ENCODE assay signal across 1 fruit fly cellular context in genomic region chrX:3363676-3364075, dm6.
TF ChIP-seq lines count a peak whose summit lies in the region.

No protein-coding gene starts in this region.

TF ChIP-seq in whole organism, embryonic, 481 proteins besides CTCF, POLR2A, EP300 and RAD21 (continued from another document and continues in another):
- TF ChIP-seq CG1233 (GFP tag; optimal IDR thresholded peaks at IDR 0.05; lab: Kevin White, UChicago) (peak; percentile 45), Ets65A (GFP tag; lab: Kevin White, UChicago) (peak; percentile 96), CG4282 (GFP tag; optimal IDR thresholded peaks at IDR 0.05; lab: Kevin White, UChicago) (peak; percentile 33), nom (GFP tag; optimal IDR thresholded peaks at IDR 0.05; lab: Kevin White, UChicago) (no peak), Bgb (GFP tag; IDR thresholded peaks at IDR 0.05; lab: Robert Waterston, UW; ENCODE audit: partially characterized antibody) (no peak), toy (GFP tag; IDR thresholded peaks at IDR 0.05; lab: Robert Waterston, UW) (peak; percentile 75), B-H1 (GFP tag; IDR thresholded peaks at IDR 0.05; lab: Robert Waterston, UW) (no peak), Nf-YA (GFP tag; IDR thresholded peaks at IDR 0.05; lab: Robert Waterston, UW) (no peak), klu (GFP tag; IDR thresholded peaks at IDR 0.05; lab: Robert Waterston, UW) (peak; percentile 68), schlank (tag; optimal IDR thresholded peaks at IDR 0.05; lab: Kevin White, UChicago) (peak; percentile 81), pfk (GFP tag; optimal IDR thresholded peaks at IDR 0.05; lab: Kevin White, UChicago) (no peak), CG31441 (GFP tag; IDR thresholded peaks at IDR 0.05; lab: Robert Waterston, UW) (peak; percentile 40; the same call in 1 of the 2 replicates), bab2 (GFP tag; optimal IDR thresholded peaks at IDR 0.05; lab: Kevin White, UChicago) (peak; percentile 63), emc (GFP tag; optimal IDR thresholded peaks at IDR 0.05; lab: Kevin White, UChicago) (peak; percentile 63), eve (GFP tag; optimal IDR thresholded peaks at IDR 0.05; lab: Kevin White, UChicago) (no peak), esg (GFP tag; conservative IDR thresholded peaks at IDR 0.05; lab: Robert Waterston, UW) (0 out of 2 replicates have a peak, but pooled peaks have one; percentile 31), crol (GFP tag; IDR thresholded peaks at IDR 0.05; lab: Robert Waterston, UW) (peak; percentile 25; the same call in 1 of the 2 replicates), dysf (GFP tag; IDR thresholded peaks at IDR 0.05; lab: Robert Waterston, UW) (peak; percentile 80; the same call in 2 of the 3 replicates), CG34376 (GFP tag; optimal IDR thresholded peaks at IDR 0.05; lab: Kevin White, UChicago) (peak; percentile 1), oc (tag; optimal IDR thresholded peaks at IDR 0.05; lab: Kevin White, UChicago) (no peak), sens (GFP tag; lab: Kevin White, UChicago) (peak; percentile 91), CG7987 (GFP tag; optimal IDR thresholded peaks at IDR 0.05; lab: Kevin White, UChicago) (peak; percentile 6), CG2199 (GFP tag; IDR thresholded peaks at IDR 0.05; lab: Robert Waterston, UW) (no peak), al (GFP tag; IDR thresholded peaks at IDR 0.05; lab: Robert Waterston, UW) (peak; percentile 92), br (optimal IDR thresholded peaks at IDR 0.05; lab: Kevin White, UChicago) (no peak), luna (GFP tag; optimal IDR thresholded peaks at IDR 0.05; lab: Kevin White, UChicago) (peak; percentile 51), CG15269 (tag; optimal IDR thresholded peaks at IDR 0.05; lab: Kevin White, UChicago) (peak; percentile 27), D (optimal IDR thresholded peaks at IDR 0.05; lab: Kevin White, UChicago) (no peak), D (GFP tag; optimal IDR thresholded peaks at IDR 0.05; lab: Kevin White, UChicago) (no peak), CG4707 (GFP tag; optimal IDR thresholded peaks at IDR 0.05; lab: Kevin White, UChicago) (no peak), Bteb2 (GFP tag; optimal IDR thresholded peaks at IDR 0.05; lab: Kevin White, UChicago) (peak; percentile 68), Usf (GFP tag; optimal IDR thresholded peaks at IDR 0.05; lab: Kevin White, UChicago) (peak; percentile 40), CG2678 (tag; optimal IDR thresholded peaks at IDR 0.05; lab: Kevin White, UChicago) (peak; percentile 75), CG14710 (tag; optimal IDR thresholded peaks at IDR 0.05; lab: Kevin White, UChicago) (peak; percentile 18), CG13624 (GFP tag; optimal IDR thresholded peaks at IDR 0.05; lab: Kevin White, UChicago) (peak; percentile 84), PHDP (tag; optimal IDR thresholded peaks at IDR 0.05; lab: Kevin White, UChicago) (peak; percentile 68), cas (GFP tag; IDR thresholded peaks at IDR 0.05; lab: Robert Waterston, UW) (peak; percentile 59; the same call in 1 of the 2 replicates), CG2120 (GFP tag; optimal IDR thresholded peaks at IDR 0.05; lab: Kevin White, UChicago) (peak; percentile 93), CG10366 (GFP tag; IDR thresholded peaks at IDR 0.05; lab: Robert Waterston, UW) (peak; percentile 58), CG31365 (tag; optimal IDR thresholded peaks at IDR 0.05; lab: Kevin White, UChicago) (peak; percentile 44), CG1603 (tag; optimal IDR thresholded peaks at IDR 0.05; lab: Kevin White, UChicago) (peak; percentile 62), Jarid2 (GFP tag; optimal IDR thresholded peaks at IDR 0.05; lab: Kevin White, UChicago) (peak; percentile 20), CG3726 (GFP tag; IDR thresholded peaks at IDR 0.05; lab: Robert Waterston, UW) (0 out of 3 replicates have a peak, but pooled peaks have one; percentile 60), Med (GFP tag; lab: Kevin White, UChicago) (peak; percentile 98), onecut (GFP tag; IDR thresholded peaks at IDR 0.05; lab: Robert Waterston, UW) (0 out of 2 replicates have a peak, but pooled peaks have one; percentile 12), CG12236 (GFP tag; optimal IDR thresholded peaks at IDR 0.05; lab: Kevin White, UChicago) (no peak), CG17802 (tag; optimal IDR thresholded peaks at IDR 0.05; lab: Kevin White, UChicago) (no peak), CG14441 (GFP tag; IDR thresholded peaks at IDR 0.05; lab: Robert Waterston, UW) (peak; percentile 46; the same call in 1 of the 2 replicates), CG31224 (GFP tag; IDR thresholded peaks at IDR 0.05; lab: Robert Waterston, UW) (peak; percentile 88), CG34224 (GFP tag; IDR thresholded peaks at IDR 0.05; lab: Robert Waterston, UW; ENCODE audit: partially characterized antibody) (no peak), CG1647 (GFP tag; optimal IDR thresholded peaks at IDR 0.05; lab: Kevin White, UChicago) (peak; percentile 66), CG12769 (tag; optimal IDR thresholded peaks at IDR 0.05; lab: Kevin White, UChicago) (peak; percentile 91), B-H2 (GFP tag; optimal IDR thresholded peaks at IDR 0.05; lab: Kevin White, UChicago) (peak; percentile 36), Trl (optimal IDR thresholded peaks at IDR 0.05; lab: Kevin White, UChicago) (no peak), Trl (GFP tag; optimal IDR thresholded peaks at IDR 0.05; lab: Kevin White, UChicago) (peak; percentile 81), ERR (GFP tag; optimal IDR thresholded peaks at IDR 0.05; lab: Kevin White, UChicago) (peak; percentile 68), NfI (GFP tag; optimal IDR thresholded peaks at IDR 0.05; lab: Kevin White, UChicago) (peak; percentile 58), CG15514 (GFP tag; optimal IDR thresholded peaks at IDR 0.05; lab: Kevin White, UChicago) (peak; percentile 62), gro (GFP tag; optimal IDR thresholded peaks at IDR 0.05; lab: Kevin White, UChicago) (peak; percentile 94), pho (GFP tag; optimal IDR thresholded peaks at IDR 0.05; lab: Kevin White, UChicago) (peak; percentile 85), CG6854 (GFP tag; optimal IDR thresholded peaks at IDR 0.05; lab: Kevin White, UChicago) (peak; percentile 56), Hmx (GFP tag; optimal IDR thresholded peaks at IDR 0.05; lab: Kevin White, UChicago) (no peak), CG8089 (GFP tag; optimal IDR thresholded peaks at IDR 0.05; lab: Kevin White, UChicago) (peak; percentile 36), CG12659 (GFP tag; optimal IDR thresholded peaks at IDR 0.05; lab: Kevin White, UChicago) (peak; percentile 44), amos (GFP tag; IDR thresholded peaks at IDR 0.05; lab: Robert Waterston, UW; ENCODE audit: partially characterized antibody) (no peak), CG7786 (GFP tag; optimal IDR thresholded peaks at IDR 0.05; lab: Kevin White, UChicago) (peak; percentile 74), CG7928 (GFP tag; optimal IDR thresholded peaks at IDR 0.05; lab: Kevin White, UChicago) (peak; percentile 34), CG12071 (GFP tag; optimal IDR thresholded peaks at IDR 0.05; lab: Kevin White, UChicago) (peak; percentile 66), HmgZ (tag; optimal IDR thresholded peaks at IDR 0.05; lab: Kevin White, UChicago) (peak; percentile 51), tll (GFP tag; optimal IDR thresholded peaks at IDR 0.05; lab: Kevin White, UChicago) (no peak), CG11504 (tag; optimal IDR thresholded peaks at IDR 0.05; lab: Kevin White, UChicago) (peak; percentile 40), CG4730 (GFP tag; IDR thresholded peaks at IDR 0.05; lab: Robert Waterston, UW) (peak; percentile 34; the same call in 1 of the 2 replicates), Mad (GFP tag; optimal IDR thresholded peaks at IDR 0.05; lab: Kevin White, UChicago) (peak; percentile 36), wor (GFP tag; IDR thresholded peaks at IDR 0.05; lab: Robert Waterston, UW) (no peak), CG12391 (tag; optimal IDR thresholded peaks at IDR 0.05; lab: Kevin White, UChicago) (peak; percentile 45), CG10209 (GFP tag; optimal IDR thresholded peaks at IDR 0.05; lab: Kevin White, UChicago) (peak; percentile 69), CG17568 (GFP tag; optimal IDR thresholded peaks at IDR 0.05; lab: Kevin White, UChicago) (peak; percentile 1), trh (GFP tag; optimal IDR thresholded peaks at IDR 0.05; lab: Kevin White, UChicago) (no peak), HLH3B (GFP tag; IDR thresholded peaks at IDR 0.05; lab: Robert Waterston, UW) (0 out of 2 replicates have a peak, but pooled peaks have one; percentile 46), CG10321 (GFP tag; IDR thresholded peaks at IDR 0.05; lab: Robert Waterston, UW) (no peak), Max (GFP tag; optimal IDR thresholded peaks at IDR 0.05; lab: Kevin White, UChicago) (peak; percentile 61), wdn (GFP tag; IDR thresholded peaks at IDR 0.05; lab: Robert Waterston, UW) (peak; percentile 92), NC2β (GFP tag; optimal IDR thresholded peaks at IDR 0.05; lab: Kevin White, UChicago) (peak; percentile 49), CG2875 (GFP tag; optimal IDR thresholded peaks at IDR 0.05; lab: Kevin White, UChicago) (no peak), dimm (GFP tag; IDR thresholded peaks at IDR 0.05; lab: Robert Waterston, UW) (no peak), odd (GFP tag; optimal IDR thresholded peaks at IDR 0.05; lab: Kevin White, UChicago) (no peak), CG32532 (GFP tag; IDR thresholded peaks at IDR 0.05; lab: Robert Waterston, UW) (peak; percentile 97), CG9797 (GFP tag; optimal IDR thresholded peaks at IDR 0.05; lab: Kevin White, UChicago) (no peak), CG2116 (GFP tag; optimal IDR thresholded peaks at IDR 0.05; lab: Kevin White, UChicago) (peak; percentile 7), HHEX (GFP tag; optimal IDR thresholded peaks at IDR 0.05; lab: Kevin White, UChicago) (peak; percentile 61), sim (GFP tag; IDR thresholded peaks at IDR 0.05; lab: Robert Waterston, UW) (peak; percentile 30; the same call in 1 of the 2 replicates), CG16863 (GFP tag; optimal IDR thresholded peaks at IDR 0.05; lab: Kevin White, UChicago) (no peak), Rx (GFP tag; IDR thresholded peaks at IDR 0.05; lab: Robert Waterston, UW) (peak; percentile 29; the same call in 1 of the 2 replicates), TFAM (GFP tag; optimal IDR thresholded peaks at IDR 0.05; lab: Kevin White, UChicago) (no peak), Xrp1 (GFP tag; IDR thresholded peaks at IDR 0.05; lab: Robert Waterston, UW) (peak; percentile 72), tap (tag; optimal IDR thresholded peaks at IDR 0.05; lab: Kevin White, UChicago) (no peak), bsh (GFP tag; optimal IDR thresholded peaks at IDR 0.05; lab: Kevin White, UChicago) (peak in 1 of 2 experiments; percentile 58), sob (GFP tag; IDR thresholded peaks at IDR 0.05; lab: Robert Waterston, UW) (peak; percentile 88), bcd (GFP tag; optimal IDR thresholded peaks at IDR 0.05; lab: Kevin White, UChicago) (peak; percentile 70), tup (GFP tag; optimal IDR thresholded peaks at IDR 0.05; lab: Kevin White, UChicago) (peak; percentile 4), disco-r (GFP tag; optimal IDR thresholded peaks at IDR 0.05; lab: Kevin White, UChicago) (peak; percentile 26), CG6654 (GFP tag; optimal IDR thresholded peaks at IDR 0.05; lab: Kevin White, UChicago) (peak; percentile 25), CG9609 (GFP tag; optimal IDR thresholded peaks at IDR 0.05; lab: Kevin White, UChicago) (peak; percentile 59), pb (GFP tag; optimal IDR thresholded peaks at IDR 0.05; lab: Kevin White, UChicago) (peak; percentile 22), zfh2 (GFP tag; optimal IDR thresholded peaks at IDR 0.05; lab: Kevin White, UChicago) (peak; percentile 87), unc-4 (GFP tag; IDR thresholded peaks at IDR 0.05; lab: Robert Waterston, UW; ENCODE audit: partially characterized antibody) (no peak), Mes4 (GFP tag; optimal IDR thresholded peaks at IDR 0.05; lab: Kevin White, UChicago) (peak; percentile 12), Atf3 (GFP tag; optimal IDR thresholded peaks at IDR 0.05; lab: Kevin White, UChicago) (no peak), Eip74EF (GFP tag; optimal IDR thresholded peaks at IDR 0.05; lab: Kevin White, UChicago) (no peak), Elba2 (GFP tag; optimal IDR thresholded peaks at IDR 0.05; lab: Kevin White, UChicago) (no peak), sna (GFP tag; IDR thresholded peaks at IDR 0.05; lab: Robert Waterston, UW; ENCODE audit: partially characterized antibody) (no peak), maf-S (GFP tag; optimal IDR thresholded peaks at IDR 0.05; lab: Kevin White, UChicago) (peak; percentile 58), Dip3 (GFP tag; optimal IDR thresholded peaks at IDR 0.05; lab: Kevin White, UChicago) (peak; percentile 81), Fer3 (tag; optimal IDR thresholded peaks at IDR 0.05; lab: Kevin White, UChicago) (peak; percentile 69), Kr (GFP tag; optimal IDR thresholded peaks at IDR 0.05; lab: Kevin White, UChicago) (no peak), cad (GFP tag; optimal IDR thresholded peaks at IDR 0.05; lab: Kevin White, UChicago) (no peak), CG16779 (GFP tag; IDR thresholded peaks at IDR 0.05; lab: Robert Waterston, UW) (peak; percentile 78), Hr3 (GFP tag; optimal IDR thresholded peaks at IDR 0.05; lab: Kevin White, UChicago) (peak; percentile 17), Lim3 (GFP tag; IDR thresholded peaks at IDR 0.05; lab: Robert Waterston, UW) (no peak), CG8765 (GFP tag; IDR thresholded peaks at IDR 0.05; lab: Robert Waterston, UW) (peak; percentile 69; the same call in 1 of the 2 replicates), Taf1 (GFP tag; IDR thresholded peaks at IDR 0.05; lab: Robert Waterston, UW) (peak; percentile 77), CG6791 (GFP tag; IDR thresholded peaks at IDR 0.05; lab: Robert Waterston, UW; ENCODE audit: partially characterized antibody) (no peak), caup (GFP tag; optimal IDR thresholded peaks at IDR 0.05; lab: Kevin White, UChicago; ENCODE audit: severe bottlenecking) (peak; percentile 81), grn (GFP tag; optimal IDR thresholded peaks at IDR 0.05; lab: Kevin White, UChicago) (no peak), ro (GFP tag; IDR thresholded peaks at IDR 0.05; lab: Robert Waterston, UW) (0 out of 2 replicates have a peak, but pooled peaks have one; percentile 28), pum (GFP tag; optimal IDR thresholded peaks at IDR 0.05; lab: Kevin White, UChicago) (peak; percentile 27), Xbp1 (GFP tag; optimal IDR thresholded peaks at IDR 0.05; lab: Kevin White, UChicago) (peak; percentile 49), gce (GFP tag; IDR thresholded peaks at IDR 0.05; lab: Robert Waterston, UW) (0 out of 3 replicates have a peak, but pooled peaks have one; percentile 9), phol (tag; optimal IDR thresholded peaks at IDR 0.05; lab: Kevin White, UChicago) (peak; percentile 47), Doc2 (GFP tag; IDR thresholded peaks at IDR 0.05; lab: Robert Waterston, UW) (no peak), CG12155 (GFP tag; optimal IDR thresholded peaks at IDR 0.05; lab: Kevin White, UChicago) (peak; percentile 76)
